Worm (Caenorhabditis elegans): ENCODE results near the gene C16E9.1.
A peak's percentile ranks its signal among the peaks of the same experiment; 100 is the strongest.

Gene C16E9.1

ce11 chrX:6962347-6962746, 22.3 kb downstream of the C16E9.1 start:
- TF ChIP-seq lin-14 (GFP tag; optimal IDR thresholded peaks at IDR 0.05) (peak; percentile 49), ztf-4 (tag; optimal IDR thresholded peaks at IDR 0.05) (no peak), rnt-1 (tag; optimal IDR thresholded peaks at IDR 0.05) (peak; percentile 17), mdl-1 (tag; optimal IDR thresholded peaks at IDR 0.05) (no peak)

DNA sequence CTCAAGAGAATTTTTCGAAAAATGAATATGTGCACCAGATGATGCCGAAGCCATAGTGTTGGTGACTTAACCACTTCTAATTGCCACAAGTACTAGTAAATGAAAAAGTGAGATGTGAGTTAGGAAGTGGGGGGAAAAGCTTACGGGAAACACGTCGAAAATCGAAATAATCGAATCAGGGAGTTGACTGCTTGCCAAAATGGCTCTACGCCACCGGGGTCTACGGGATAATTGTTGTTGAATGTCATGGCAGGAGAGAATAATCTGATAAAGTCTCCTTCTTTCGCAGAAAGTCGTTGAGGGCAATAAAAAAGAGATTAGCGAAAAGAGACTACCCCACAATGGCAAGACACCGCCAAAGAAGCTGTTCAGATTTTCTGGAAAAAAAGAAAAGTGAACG, 23.8 kb downstream of the C16E9.1 start:
- TF ChIP-seq lin-14 (GFP tag; optimal IDR thresholded peaks at IDR 0.05), result peak; percentile 21
- TF ChIP-seq nhr-11 (tag; optimal IDR thresholded peaks at IDR 0.05), result no peak
- TF ChIP-seq F16B12.6 (tag; optimal IDR thresholded peaks at IDR 0.05), result no peak
- no peak for TF ChIP-seq jun-1 (tag; optimal IDR thresholded peaks at IDR 0.05)
- no peak for TF ChIP-seq nhr-237 (tag; optimal IDR thresholded peaks at IDR 0.05)
- TF ChIP-seq Y116A8C.19 (tag; optimal IDR thresholded peaks at IDR 0.05; ENCODE audit: borderline replicate concordance), result no peak
- no peak for TF ChIP-seq mep-1 (tag; optimal IDR thresholded peaks at IDR 0.05)
- no peak for TF ChIP-seq fkh-4 (tag; optimal IDR thresholded peaks at IDR 0.05; ENCODE audit: borderline replicate concordance)
- no peak for TF ChIP-seq nhr-19 (GFP tag; conservative IDR thresholded peaks at IDR 0.05)

- TF ChIP-seq unc-130 (tag; optimal IDR thresholded peaks at IDR 0.05) (no peak), dsc-1 (tag; optimal IDR thresholded peaks at IDR 0.05) (no peak), xbp-1 (tag; optimal IDR thresholded peaks at IDR 0.05) (no peak), ztf-11 (tag; optimal IDR thresholded peaks at IDR 0.05) (no peak), dpl-1 (GFP tag; optimal IDR thresholded peaks at IDR 0.05) (no peak), unc-86 (tag; optimal IDR thresholded peaks at IDR 0.05) (no peak), lin-15B (tag; optimal IDR thresholded peaks at IDR 0.05) (no peak), lin-39 (tag; optimal IDR thresholded peaks at IDR 0.05) (no peak), efl-1 (optimal IDR thresholded peaks at IDR 0.05) (no peak), efl-1 (GFP tag; optimal IDR thresholded peaks at IDR 0.05 in 1 of 2) (no peak), skn-1 (tag; optimal IDR thresholded peaks at IDR 0.05) (no peak), mep-1 (tag; optimal IDR thresholded peaks at IDR 0.05) (no peak), ztf-4 (tag; optimal IDR thresholded peaks at IDR 0.05) (no peak), lir-3 (tag; optimal IDR thresholded peaks at IDR 0.05; ENCODE audit: poor library complexity) (no peak), egl-27 (tag; optimal IDR thresholded peaks at IDR 0.05) (no peak), lin-14 (GFP tag; optimal IDR thresholded peaks at IDR 0.05) (no peak), sptf-1 (tag; optimal IDR thresholded peaks at IDR 0.05) (no peak), fkh-8 (tag; optimal IDR thresholded peaks at IDR 0.05) (no peak), ces-1 (GFP tag; optimal IDR thresholded peaks at IDR 0.05) (no peak)
Measured at ce11 chrX:6967057-6967456, 27.0 kb downstream of the C16E9.1 start, which contains the start of gene F01E11.3. TSS of gene F01E11.3 (plus strand) at chrX:6967357.

DNA sequence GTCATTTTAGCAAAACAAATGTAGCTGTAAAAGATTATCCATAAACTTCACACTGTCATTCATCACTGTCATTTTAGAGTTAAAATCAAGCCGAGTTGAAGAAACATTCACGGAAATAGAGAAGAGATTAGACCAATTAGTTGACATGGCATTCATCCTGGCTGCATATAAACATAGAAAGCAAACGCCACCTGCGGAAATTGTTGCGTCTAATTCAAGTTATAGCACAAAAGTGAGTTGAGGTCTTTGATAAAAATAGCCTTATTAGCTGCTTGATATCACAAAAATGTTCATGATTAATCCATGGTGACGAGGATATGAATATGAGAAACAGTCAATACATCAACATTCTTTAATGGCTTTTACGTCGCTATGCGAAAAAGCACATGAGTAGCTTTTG, 28.5 kb downstream of the C16E9.1 start:
- TF ChIP-seq mab-9 (GFP tag; IDR thresholded peaks at IDR 0.05) (no peak), fkh-8 (tag; optimal IDR thresholded peaks at IDR 0.05) (peak; percentile 40), efl-1 (optimal IDR thresholded peaks at IDR 0.05) (no peak), efl-1 (GFP tag; optimal IDR thresholded peaks at IDR 0.05 in 1 of 2) (peak in 1 of 2 experiments; percentile 49), ceh-63 (GFP tag; optimal IDR thresholded peaks at IDR 0.05) (no peak), tbx-2 (tag; optimal IDR thresholded peaks at IDR 0.05) (no peak), lsy-2 (tag; optimal IDR thresholded peaks at IDR 0.05) (no peak), hpl-2 (GFP tag; optimal IDR thresholded peaks at IDR 0.05) (no peak), nhr-11 (tag; optimal IDR thresholded peaks at IDR 0.05) (no peak), unc-62 (GFP tag; optimal IDR thresholded peaks at IDR 0.05) (no peak), ztf-4 (tag; optimal IDR thresholded peaks at IDR 0.05) (no peak), nhr-28 (tag; optimal IDR thresholded peaks at IDR 0.05) (no peak), lin-14 (GFP tag; optimal IDR thresholded peaks at IDR 0.05) (no peak), zag-1 (tag; optimal IDR thresholded peaks at IDR 0.05) (no peak), lin-39 (tag; optimal IDR thresholded peaks at IDR 0.05) (no peak), nhr-12 (tag; optimal IDR thresholded peaks at IDR 0.05) (no peak), ceh-90 (tag; optimal IDR thresholded peaks at IDR 0.05) (no peak), sox-4 (tag; optimal IDR thresholded peaks at IDR 0.05) (no peak), dsc-1 (tag; optimal IDR thresholded peaks at IDR 0.05) (peak; percentile 90), blmp-1 (tag; optimal IDR thresholded peaks at IDR 0.05) (no peak), hlh-17 (GFP tag; optimal IDR thresholded peaks at IDR 0.05; ENCODE audit: borderline replicate concordance) (no peak), sptf-1 (tag; optimal IDR thresholded peaks at IDR 0.05) (no peak), pax-3 (tag; optimal IDR thresholded peaks at IDR 0.05) (peak; percentile 32)
